Worm (Caenorhabditis elegans) whole organism, midembryonic: ENCODE measurements around the gene clec-206.

ENCODE experiments used
- flt-1 ChIP-seq: fragments of 200-800 bp; sonication (Bioruptor generic); IDR thresholded peaks from 2 replicates; pipeline ENCODE4 v1.3.6; 2022; ENCODE audit warnings: missing genetic modification characterization, missing compliant biosample characterization
- klf-2 ChIP-seq: fragments of 200-800 bp; sonication (Bioruptor generic); conservative IDR thresholded peaks from 2 replicates; pipeline ENCODE4 v1.3.6; 2022; ENCODE audit warnings: missing genetic modification reagents, missing genetic modification characterization, missing compliant biosample characterization
- med-1 ChIP-seq: sonication (generic microtip); optimal IDR thresholded peaks from 2 replicates; lab custom pipeline; 2017; ENCODE audit warnings: missing genetic modification characterization, mild to moderate bottlenecking, missing compliant biosample characterization, antibody characterized with exemption, missing genetic modification reagents; ENCODE audit not compliant: insufficient read depth
- tab-1 ChIP-seq: fragments of 200-800 bp; sonication (Bioruptor generic); IDR thresholded peaks from 2 replicates; pipeline ENCODE4 v1.3.6; 2022; ENCODE audit warnings: missing genetic modification characterization, missing compliant biosample characterization
- ztf-23 ChIP-seq: fragments of 200-800 bp; sonication (Bioruptor generic); IDR thresholded peaks from 2 replicates; pipeline ENCODE4 v1.3.6; 2022; ENCODE audit warnings: missing genetic modification reagents, missing genetic modification characterization, missing compliant biosample characterization
- ztf-29 ChIP-seq: fragments of 200-800 bp; sonication (Bioruptor generic); IDR thresholded peaks from 2 replicates; pipeline ENCODE4 v1.3.6; 2022; ENCODE audit warnings: missing genetic modification reagents, missing genetic modification characterization, missing compliant biosample characterization

ce11 chrV:1991381-1991780, 12.7 kb downstream of the clec-206 start:
- no peak for TF ChIP-seq flt-1 (GFP tag; lab: Robert Waterston, UW)
- TF ChIP-seq klf-2 (GFP tag; lab: Robert Waterston, UW): no peak
- TF ChIP-seq med-1: no peak
- no peak for TF ChIP-seq ztf-29 (GFP tag; lab: Robert Waterston, UW)
- TF ChIP-seq tab-1 (GFP tag; lab: Robert Waterston, UW): no peak
- TF ChIP-seq ztf-23 (GFP tag; lab: Robert Waterston, UW): no peak
